Fruit fly (Drosophila melanogaster) whole organism, embryonic: Measurements from ENCODE around the gene CG3032.
A peak's percentile ranks its signal among the peaks of the same experiment; 100 is the strongest.

ENCODE experiments used
- Asciz ChIP-seq: fragments of 200-800 bp; sonication (Bioruptor generic); optimal IDR thresholded peaks from 2 replicates; lab custom pipeline; 2017; ENCODE audit warnings: missing biosample characterization, mild to moderate bottlenecking, missing genetic modification characterization, missing genetic modification reagents
- B-H1 ChIP-seq: fragments of 200-800 bp; sonication (Bioruptor generic); IDR thresholded peaks from 3 replicates; pipeline ENCODE4 v1.3.6; 2022; ENCODE audit warnings: missing biosample characterization, missing genetic modification characterization
- BtbVII ChIP-seq: fragments of 200-800 bp; sonication (Bioruptor generic); optimal IDR thresholded peaks from 3 replicates; lab custom pipeline; 2017; ENCODE audit warnings: missing biosample characterization, mild to moderate bottlenecking, missing genetic modification characterization
- CG10267 ChIP-seq: fragments of 200-800 bp; sonication (Bioruptor generic); optimal IDR thresholded peaks from 2 replicates; lab custom pipeline; 2018; ENCODE audit warnings: missing biosample characterization, mild to moderate bottlenecking, missing genetic modification characterization, moderate library complexity
- CG11504 ChIP-seq: fragments of 200-800 bp; sonication (Bioruptor generic); optimal IDR thresholded peaks from 3 replicates; lab custom pipeline; 2019; ENCODE audit warnings: missing biosample characterization, mild to moderate bottlenecking, missing genetic modification characterization, moderate library complexity
- CG11696 ChIP-seq: fragments of 200-800 bp; sonication (Bioruptor generic); IDR thresholded peaks from 2 replicates; pipeline ENCODE4 v1.3.6; 2022; ENCODE audit warnings: missing biosample characterization, missing genetic modification characterization
- CG12391 ChIP-seq: fragments of 200-800 bp; sonication (Bioruptor generic); optimal IDR thresholded peaks from 3 replicates; lab custom pipeline; 2018; ENCODE audit warnings: missing biosample characterization, mild to moderate bottlenecking, missing genetic modification characterization, moderate library complexity
- CG12769 ChIP-seq: fragments of 200-800 bp; sonication (Bioruptor generic); optimal IDR thresholded peaks from 2 replicates; lab custom pipeline; 2019; ENCODE audit warnings: missing biosample characterization, mild to moderate bottlenecking, missing genetic modification characterization, moderate library complexity
- CG13894 ChIP-seq: fragments of 200-800 bp; sonication (Bioruptor generic); optimal IDR thresholded peaks from 3 replicates; lab custom pipeline; 2018; ENCODE audit warnings: missing biosample characterization, mild to moderate bottlenecking, missing genetic modification characterization, moderate library complexity
- CG16863 ChIP-seq: fragments of 200-800 bp; sonication (Bioruptor generic); optimal IDR thresholded peaks from 3 replicates; lab custom pipeline; 2016; ENCODE audit warnings: missing biosample characterization, missing genetic modification characterization
- CG17359 ChIP-seq: fragments of 200-800 bp; sonication (Bioruptor generic); optimal IDR thresholded peaks from 3 replicates; lab custom pipeline; 2018; ENCODE audit warnings: missing biosample characterization, mild to moderate bottlenecking, missing genetic modification characterization, moderate library complexity
- CG30020 ChIP-seq: fragments of 200-800 bp; optimal IDR thresholded peaks from 2 replicates; lab custom pipeline; 2019; ENCODE audit warnings: missing biosample characterization, mild to moderate bottlenecking, missing genetic modification characterization, moderate library complexity
- CG32772 ChIP-seq: fragments of 200-800 bp; sonication (Bioruptor generic); IDR thresholded peaks from 2 replicates; pipeline ENCODE4 v1.3.6; 2022; ENCODE audit warnings: missing biosample characterization, missing genetic modification characterization
- CG3838 ChIP-seq: fragments of 200-800 bp; sonication (Bioruptor generic); optimal IDR thresholded peaks from 3 replicates; lab custom pipeline; 2016; ENCODE audit warnings: missing biosample characterization, missing genetic modification characterization
- CG43689 ChIP-seq: fragments of 200-800 bp; sonication (Bioruptor generic); IDR thresholded peaks from 2 replicates; pipeline ENCODE4 v1.3.6; 2022; ENCODE audit warnings: missing biosample characterization, missing genetic modification characterization
- CG6654 ChIP-seq: fragments of 200-800 bp; sonication (Bioruptor generic); optimal IDR thresholded peaks from 2 replicates; lab custom pipeline; 2017; ENCODE audit warnings: missing biosample characterization, mild to moderate bottlenecking, missing genetic modification characterization
- CG7987 ChIP-seq: fragments of 200-800 bp; sonication (Bioruptor generic); optimal IDR thresholded peaks from 2 replicates; lab custom pipeline; 2018; ENCODE audit warnings: missing biosample characterization, mild to moderate bottlenecking, missing genetic modification characterization, moderate library complexity
- CG8290 ChIP-seq, 3 experiments: fragments of 200-800 bp; sonication (Bioruptor generic); optimal IDR thresholded peaks; 2 replicates each; lab custom pipeline; 2016 to 2019; ENCODE audit warnings: missing biosample characterization in 3 of 3, missing genetic modification characterization in 3 of 3, mild to moderate bottlenecking in 2 of 3, moderate library complexity in 1 of 3
- CG9215 ChIP-seq: fragments of 200-800 bp; sonication (Bioruptor generic); IDR thresholded peaks from 2 replicates; pipeline ENCODE4 v1.3.6; 2022; ENCODE audit warnings: missing biosample characterization, missing genetic modification characterization
- CG9437 ChIP-seq: fragments of 200-800 bp; sonication (Bioruptor generic); optimal IDR thresholded peaks from 2 replicates; lab custom pipeline; 2018; ENCODE audit warnings: missing biosample characterization, mild to moderate bottlenecking, missing genetic modification characterization
- CG9876 ChIP-seq: fragments of 200-800 bp; sonication (Bioruptor generic); optimal IDR thresholded peaks from 2 replicates; lab custom pipeline; 2016; ENCODE audit warnings: missing biosample characterization, missing genetic modification characterization
- Camta ChIP-seq: fragments of 200-800 bp; sonication (Bioruptor generic); optimal IDR thresholded peaks from 2 replicates; lab custom pipeline; 2016; ENCODE audit warnings: missing biosample characterization, missing genetic modification characterization
- E2f1 ChIP-seq: fragments of 200-800 bp; sonication (Bioruptor generic); IDR thresholded peaks from 2 replicates; pipeline ENCODE4 v1.3.6; 2022; ENCODE audit warnings: missing biosample characterization, missing genetic modification characterization
- Kr ChIP-seq: fragments of 200-800 bp; sonication (Bioruptor generic); optimal IDR thresholded peaks from 2 replicates; lab custom pipeline; 2017; ENCODE audit warnings: missing biosample characterization, mild to moderate bottlenecking, missing genetic modification characterization
- NC2α ChIP-seq: fragments of 200-800 bp; sonication (Bioruptor generic); optimal IDR thresholded peaks from 2 replicates; lab custom pipeline; 2016; ENCODE audit warnings: missing biosample characterization, missing genetic modification characterization
- NK7.1 ChIP-seq: fragments of 200-800 bp; sonication (Bioruptor generic); optimal IDR thresholded peaks from 3 replicates; lab custom pipeline; 2016; ENCODE audit warnings: missing biosample characterization, missing genetic modification characterization
- PHDP ChIP-seq: fragments of 200-800 bp; sonication (Bioruptor generic); optimal IDR thresholded peaks from 3 replicates; lab custom pipeline; 2018; ENCODE audit warnings: missing biosample characterization, mild to moderate bottlenecking, missing genetic modification characterization, moderate library complexity
- bab2 ChIP-seq: fragments of 200-800 bp; sonication (Bioruptor generic); optimal IDR thresholded peaks from 2 replicates; lab custom pipeline; 2016; ENCODE audit warnings: missing biosample characterization, missing genetic modification characterization
- cato ChIP-seq: fragments of 200-800 bp; sonication (Bioruptor generic); optimal IDR thresholded peaks from 2 replicates; lab custom pipeline; 2016; ENCODE audit warnings: missing biosample characterization, missing genetic modification characterization, borderline replicate concordance
- cwo ChIP-seq: fragments of 200-800 bp; sonication (Bioruptor generic); optimal IDR thresholded peaks from 3 replicates; lab custom pipeline; 2017; ENCODE audit warnings: missing biosample characterization, missing genetic modification characterization, mild to moderate bottlenecking, moderate library complexity, missing genetic modification reagents
- danr ChIP-seq: fragments of 200-800 bp; sonication (Bioruptor generic); IDR thresholded peaks from 2 replicates; pipeline ENCODE4 v1.3.6; 2022; ENCODE audit warnings: missing biosample characterization, missing genetic modification characterization
- dmrt99B ChIP-seq: fragments of 200-800 bp; sonication (Bioruptor generic); optimal IDR thresholded peaks from 2 replicates; lab custom pipeline; 2018; ENCODE audit warnings: missing biosample characterization, mild to moderate bottlenecking, missing genetic modification characterization, moderate library complexity
- dysf ChIP-seq: fragments of 200-800 bp; sonication (Bioruptor generic); IDR thresholded peaks from 3 replicates; pipeline ENCODE4 v1.3.6; 2022; ENCODE audit warnings: missing biosample characterization, missing genetic modification characterization
- ems ChIP-seq: fragments of 200-800 bp; sonication (Bioruptor generic); optimal IDR thresholded peaks from 3 replicates; lab custom pipeline; 2016; ENCODE audit warnings: missing biosample characterization, missing genetic modification characterization
- gce ChIP-seq: fragments of 200-800 bp; sonication (Bioruptor generic); IDR thresholded peaks from 3 replicates; pipeline ENCODE4 v1.3.6; 2022; ENCODE audit warnings: missing biosample characterization, missing genetic modification characterization
- ham ChIP-seq: fragments of 200-800 bp; sonication (Bioruptor generic); IDR thresholded peaks from 2 replicates; pipeline ENCODE4 v1.3.6; 2022; ENCODE audit warnings: missing biosample characterization, missing genetic modification characterization
- kah ChIP-seq: fragments of 200-800 bp; sonication (Bioruptor generic); optimal IDR thresholded peaks from 2 replicates; lab custom pipeline; 2018; ENCODE audit warnings: missing biosample characterization, mild to moderate bottlenecking, missing genetic modification characterization
- ken ChIP-seq: fragments of 200-800 bp; sonication (Bioruptor generic); IDR thresholded peaks from 3 replicates; pipeline ENCODE4 v1.3.6; 2022; ENCODE audit warnings: missing biosample characterization, missing genetic modification characterization
- knrl ChIP-seq: fragments of 200-800 bp; sonication (Bioruptor generic); IDR thresholded peaks from 3 replicates; pipeline ENCODE4 v1.3.6; 2022; ENCODE audit warnings: missing biosample characterization, missing genetic modification characterization; ENCODE audit not compliant: partially characterized antibody
- odd ChIP-seq: fragments of 200-800 bp; sonication (Bioruptor generic); optimal IDR thresholded peaks from 2 replicates; lab custom pipeline; 2017; ENCODE audit warnings: missing biosample characterization, mild to moderate bottlenecking, missing genetic modification characterization
- phol ChIP-seq: fragments of 200-800 bp; sonication (Bioruptor generic); optimal IDR thresholded peaks from 3 replicates; lab custom pipeline; 2018; ENCODE audit warnings: missing biosample characterization, mild to moderate bottlenecking, missing genetic modification characterization, moderate library complexity
- repo ChIP-seq: fragments of 200-800 bp; sonication (Bioruptor generic); optimal IDR thresholded peaks from 2 replicates; lab custom pipeline; 2016; ENCODE audit warnings: missing biosample characterization, missing genetic modification characterization
- sqz ChIP-seq: fragments of 200-800 bp; sonication (Bioruptor generic); optimal IDR thresholded peaks from 3 replicates; lab custom pipeline; 2018; ENCODE audit warnings: missing biosample characterization, mild to moderate bottlenecking, missing genetic modification characterization
- stc ChIP-seq: fragments of 200-800 bp; sonication (Bioruptor generic); IDR thresholded peaks from 2 replicates; pipeline ENCODE4 v1.3.6; 2022; ENCODE audit warnings: missing biosample characterization, missing genetic modification characterization
- stwl ChIP-seq: fragments of 200-800 bp; sonication (Bioruptor generic); optimal IDR thresholded peaks from 3 replicates; lab custom pipeline; 2018; ENCODE audit warnings: missing biosample characterization, mild to moderate bottlenecking, missing genetic modification characterization, moderate library complexity
- sug ChIP-seq: fragments of 200-800 bp; optimal IDR thresholded peaks from 2 replicates; lab custom pipeline; 2019; ENCODE audit warnings: missing biosample characterization, mild to moderate bottlenecking, missing genetic modification characterization, moderate library complexity
- tll ChIP-seq, 2 experiments: fragments of 200-800 bp in 1 of 2; fragments of >200 bp in 1 of 2; sonication (Bioruptor generic) in 1 of 2; optimal IDR thresholded peaks; 2 replicates each; lab custom pipeline; 2017 to 2019; ENCODE audit warnings: missing biosample characterization in 2 of 2, missing genetic modification characterization in 2 of 2, mild to moderate bottlenecking in 1 of 2, moderate library complexity in 1 of 2
- tna ChIP-seq: fragments of 200-800 bp; sonication (Bioruptor generic); IDR thresholded peaks from 2 replicates; pipeline ENCODE4 v1.3.6; 2022; ENCODE audit warnings: missing biosample characterization, missing genetic modification characterization; ENCODE audit not compliant: partially characterized antibody
- tup ChIP-seq: fragments of 200-800 bp; sonication (Bioruptor generic); optimal IDR thresholded peaks from 2 replicates; lab custom pipeline; 2016; ENCODE audit warnings: missing biosample characterization, mild to moderate bottlenecking, missing genetic modification characterization, moderate library complexity
- vnd ChIP-seq: fragments of 200-800 bp; sonication (Bioruptor generic); IDR thresholded peaks from 3 replicates; pipeline ENCODE4 v1.3.6; 2022; ENCODE audit warnings: missing biosample characterization, missing genetic modification characterization; ENCODE audit not compliant: partially characterized antibody

CG3032 gene

DNA sequence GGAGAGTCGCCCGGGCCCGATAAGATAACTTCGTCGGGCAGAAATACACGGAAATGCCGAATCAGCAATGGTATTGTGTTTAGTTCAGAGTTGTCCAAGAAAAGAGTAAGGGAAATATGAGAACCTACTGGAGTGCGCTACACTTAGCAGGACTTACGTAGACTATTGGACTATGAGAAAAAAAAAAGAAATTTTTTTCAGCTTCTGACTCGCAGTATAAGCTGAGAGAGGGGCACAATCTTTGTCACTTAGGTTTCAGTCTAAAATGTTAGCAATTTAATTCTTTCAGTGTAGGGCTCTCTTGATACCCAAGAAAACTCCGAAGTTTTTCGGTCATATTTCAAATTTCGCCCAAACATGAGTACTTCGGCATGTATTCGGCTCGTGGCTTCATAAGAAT is 19.9 kb downstream of the CG3032 start (continued):
- TF ChIP-seq Asciz (GFP tag; lab: Kevin White, UChicago), result peak; percentile 27
- TF ChIP-seq CG11504 (tag; lab: Kevin White, UChicago), result peak; percentile 74
- TF ChIP-seq BtbVII (GFP tag; lab: Kevin White, UChicago), result peak; percentile 18
- no peak for TF ChIP-seq kah (GFP tag; lab: Kevin White, UChicago)
- peak; percentile 64 for TF ChIP-seq phol (tag; lab: Kevin White, UChicago)
- TF ChIP-seq stc (GFP tag; lab: Robert Waterston, UW), result peak; percentile 79
- TF ChIP-seq knrl, result no peak
- TF ChIP-seq bab2 (GFP tag; lab: Kevin White, UChicago), result peak; percentile 47
- TF ChIP-seq danr (GFP tag; lab: Robert Waterston, UW), result peak; percentile 64
- TF ChIP-seq CG6654 (GFP tag; lab: Kevin White, UChicago), result peak; percentile 38
- peak; percentile 61 for TF ChIP-seq CG43689 (GFP tag; lab: Robert Waterston, UW)
- peak; percentile 85 for TF ChIP-seq E2f1
- no peak for TF ChIP-seq stwl
- peak; percentile 57; the same call in 1 of the 2 replicates for TF ChIP-seq CG11696 (GFP tag; lab: Robert Waterston, UW)
- no peak for TF ChIP-seq tll (GFP tag; optimal IDR thresholded peaks at IDR 0.05; lab: Kevin White, UChicago)
- TF ChIP-seq tup (GFP tag; lab: Kevin White, UChicago), result peak; percentile 0
- TF ChIP-seq CG9876 (GFP tag; lab: Kevin White, UChicago), result peak; percentile 59
- peak; percentile 78 for TF ChIP-seq CG17359 (tag; lab: Kevin White, UChicago)
- TF ChIP-seq ham (GFP tag; lab: Robert Waterston, UW), result no peak
- TF ChIP-seq dmrt99B (tag; lab: Kevin White, UChicago), result peak; percentile 82
- TF ChIP-seq cwo (GFP tag; lab: Kevin White, UChicago), result peak; percentile 49
- peak; percentile 72 for TF ChIP-seq CG9215 (GFP tag; lab: Robert Waterston, UW)
- TF ChIP-seq CG13894, result peak; percentile 44
- peak; percentile 24 for TF ChIP-seq Camta (GFP tag; lab: Kevin White, UChicago)
- TF ChIP-seq tna, result no peak
- TF ChIP-seq repo (GFP tag; lab: Kevin White, UChicago), result peak; percentile 52
- peak; percentile 80 for TF ChIP-seq B-H1 (GFP tag; lab: Robert Waterston, UW)
- TF ChIP-seq ken (GFP tag; lab: Robert Waterston, UW), result peak; percentile 78; the same call in 2 of the 3 replicates
- peak; percentile 4 for TF ChIP-seq sqz (GFP tag; lab: Kevin White, UChicago)
- peak; percentile 64 for TF ChIP-seq ems (GFP tag; lab: Kevin White, UChicago)
- TF ChIP-seq CG10267, result peak; percentile 48
- no peak for TF ChIP-seq CG8290 (GFP tag; optimal IDR thresholded peaks at IDR 0.05; lab: Kevin White, UChicago)
- peak in 1 of 2 experiments; percentile 43 for TF ChIP-seq CG8290 (tag; optimal IDR thresholded peaks at IDR 0.05; lab: Kevin White, UChicago)
- peak; percentile 68 for TF ChIP-seq CG12391 (tag; lab: Kevin White, UChicago)
- peak; percentile 34 for TF ChIP-seq cato (GFP tag; lab: Kevin White, UChicago)
- peak; percentile 78 for TF ChIP-seq CG32772 (GFP tag; lab: Robert Waterston, UW)
- peak; percentile 67; the same call in 2 of the 3 replicates for TF ChIP-seq gce (GFP tag; lab: Robert Waterston, UW)
- TF ChIP-seq CG16863 (GFP tag; lab: Kevin White, UChicago), result peak; percentile 65
- TF ChIP-seq sug (tag; lab: Kevin White, UChicago), result no peak
- peak; percentile 60 for TF ChIP-seq CG7987 (GFP tag; lab: Kevin White, UChicago)
- TF ChIP-seq CG3838, result peak; percentile 0
- peak; percentile 28 for TF ChIP-seq NK7.1
- peak; percentile 75 for TF ChIP-seq PHDP (tag; lab: Kevin White, UChicago)
- no peak for TF ChIP-seq CG9437 (GFP tag; lab: Kevin White, UChicago)
- no peak for TF ChIP-seq vnd (GFP tag; lab: Robert Waterston, UW)
- TF ChIP-seq CG30020, result no peak
- no peak for TF ChIP-seq Kr (GFP tag; lab: Kevin White, UChicago)
- peak; percentile 32 for TF ChIP-seq odd (GFP tag; lab: Kevin White, UChicago)
- TF ChIP-seq dysf (GFP tag; lab: Robert Waterston, UW), result peak; percentile 88
- TF ChIP-seq CG12769, result peak; percentile 61
- peak; percentile 42 for TF ChIP-seq NC2α (GFP tag; lab: Kevin White, UChicago)
